Worm (Caenorhabditis elegans) whole organism, L2 larva: ENCODE results near the gene inx-2.

ENCODE experiments used
- C34F6.9 ChIP-seq: fragments of 150-350 bp; optimal IDR thresholded peaks from 2 replicates; lab custom pipeline; 2014; ENCODE audit warnings: missing biosample characterization, missing genetic modification characterization
- F13H6.1 ChIP-seq: sonication (generic microtip); optimal IDR thresholded peaks from 2 replicates; lab custom pipeline; 2016; ENCODE audit warnings: missing genetic modification characterization, missing compliant biosample characterization
- R02D3.7 ChIP-seq: fragments of 150-350 bp; optimal IDR thresholded peaks from 2 replicates; lab custom pipeline; 2014; ENCODE audit warnings: missing biosample characterization, missing genetic modification characterization
- Y55F3AM.14 ChIP-seq: fragments of 200-800 bp; sonication (Bioruptor generic); optimal IDR thresholded peaks from 2 replicates; lab custom pipeline; 2018; ENCODE audit warnings: mild to moderate bottlenecking, missing genetic modification characterization, missing compliant biosample characterization
- alr-1 ChIP-seq: fragments of 150-350 bp; optimal IDR thresholded peaks from 2 replicates; lab custom pipeline; 2014; ENCODE audit warnings: missing biosample characterization, missing genetic modification characterization
- ama-1 ChIP-seq: fragments of 150-350 bp; optimal IDR thresholded peaks from 2 replicates; lab custom pipeline; 2018; ENCODE audit warnings: inconsistent platforms
- blmp-1 ChIP-seq: sonication (generic microtip); optimal IDR thresholded peaks from 2 replicates; lab custom pipeline; 2017; ENCODE audit warnings: missing genetic modification characterization, mild to moderate bottlenecking, missing compliant biosample characterization, antibody characterized with exemption, moderate library complexity; ENCODE audit not compliant: insufficient read depth
- ceh-82 ChIP-seq: fragments of 150-350 bp; optimal IDR thresholded peaks from 2 replicates; lab custom pipeline; 2014; ENCODE audit warnings: missing biosample characterization, missing genetic modification characterization
- crh-2 ChIP-seq: sonication (generic microtip); optimal IDR thresholded peaks from 2 replicates; lab custom pipeline; 2017; ENCODE audit warnings: missing biosample characterization, missing genetic modification characterization
- dmd-4 ChIP-seq: sonication (generic microtip); optimal IDR thresholded peaks from 2 replicates; lab custom pipeline; 2017; ENCODE audit warnings: missing biosample characterization, missing genetic modification characterization
- egl-27 ChIP-seq: sonication (generic microtip); optimal IDR thresholded peaks from 3 replicates; lab custom pipeline; 2017; ENCODE audit warnings: missing biosample characterization, missing genetic modification reagents, missing genetic modification characterization
- elt-1 ChIP-seq: fragments of 150-350 bp; optimal IDR thresholded peaks from 2 replicates; lab custom pipeline; 2014; ENCODE audit warnings: missing biosample characterization, missing genetic modification characterization
- elt-3 ChIP-seq: sonication (generic microtip); optimal IDR thresholded peaks from 2 replicates; lab custom pipeline; 2017; ENCODE audit warnings: missing biosample characterization, missing genetic modification characterization
- fos-1 ChIP-seq: fragments of 150-350 bp; optimal IDR thresholded peaks from 2 replicates; lab custom pipeline; 2014; ENCODE audit warnings: missing biosample characterization, missing genetic modification characterization
- lin-11 ChIP-seq: fragments of 150-350 bp; sonication (generic microtip); optimal IDR thresholded peaks from 2 replicates; lab custom pipeline; 2014; ENCODE audit warnings: missing biosample characterization, missing genetic modification characterization, inconsistent platforms, mixed read lengths
- lin-13 ChIP-seq: fragments of 150-350 bp; optimal IDR thresholded peaks from 2 replicates; lab custom pipeline; 2014; ENCODE audit warnings: missing biosample characterization, missing genetic modification reagents, missing genetic modification characterization
- lin-39 ChIP-seq: fragments of 150-350 bp; optimal IDR thresholded peaks from 2 replicates; lab custom pipeline; 2014; ENCODE audit warnings: missing biosample characterization, missing genetic modification reagents, missing genetic modification characterization
- lsy-2 ChIP-seq, 2 experiments: fragments of 150-350 bp in 1 of 2; sonication (generic microtip) in 1 of 2; optimal IDR thresholded peaks; 2 replicates each; lab custom pipeline; 2014 to 2017; ENCODE audit warnings: missing biosample characterization in 2 of 2, missing genetic modification characterization in 2 of 2
- mab-5 ChIP-seq: fragments of 150-350 bp; optimal IDR thresholded peaks from 2 replicates; lab custom pipeline; 2014; ENCODE audit warnings: missing biosample characterization, missing genetic modification characterization
- mbf-1 ChIP-seq: sonication (generic microtip); optimal IDR thresholded peaks from 2 replicates; lab custom pipeline; 2017; ENCODE audit warnings: missing biosample characterization, missing genetic modification characterization
- mdl-1 ChIP-seq, 2 experiments: fragments of 150-350 bp in 1 of 2; sonication (generic microtip) in 1 of 2; optimal IDR thresholded peaks; 2 replicates each; lab custom pipeline; 2017; ENCODE audit warnings: missing biosample characterization in 2 of 2, missing genetic modification characterization in 2 of 2
- nhr-10 ChIP-seq: sonication (generic microtip); optimal IDR thresholded peaks from 2 replicates; lab custom pipeline; 2017; ENCODE audit warnings: missing biosample characterization, missing genetic modification characterization
- nhr-11 ChIP-seq: fragments of 150-350 bp; optimal IDR thresholded peaks from 2 replicates; lab custom pipeline; 2014; ENCODE audit warnings: missing biosample characterization, missing genetic modification characterization
- nhr-12 ChIP-seq: fragments of 150-350 bp; optimal IDR thresholded peaks from 2 replicates; lab custom pipeline; 2014; ENCODE audit warnings: missing biosample characterization, missing genetic modification characterization
- nhr-129 ChIP-seq: fragments of 150-350 bp; optimal IDR thresholded peaks from 2 replicates; lab custom pipeline; 2014; ENCODE audit warnings: missing biosample characterization, missing genetic modification characterization
- nhr-21 ChIP-seq: fragments of 150-350 bp; optimal IDR thresholded peaks from 2 replicates; lab custom pipeline; 2014; ENCODE audit warnings: missing biosample characterization, missing genetic modification characterization
- nhr-23 ChIP-seq: fragments of 150-350 bp; optimal IDR thresholded peaks from 2 replicates; lab custom pipeline; 2014; ENCODE audit warnings: missing biosample characterization, missing genetic modification reagents, missing genetic modification characterization
- nhr-237 ChIP-seq: fragments of 150-350 bp; optimal IDR thresholded peaks from 2 replicates; lab custom pipeline; 2014; ENCODE audit warnings: missing biosample characterization, missing genetic modification characterization
- nhr-25 ChIP-seq: fragments of 150-350 bp; sonication (generic microtip); optimal IDR thresholded peaks from 3 replicates; lab custom pipeline; 2014; ENCODE audit warnings: missing biosample characterization, missing genetic modification characterization
- nhr-6 ChIP-seq: fragments of 150-350 bp; optimal IDR thresholded peaks from 2 replicates; lab custom pipeline; 2014; ENCODE audit warnings: missing biosample characterization, missing genetic modification characterization
- nhr-77 ChIP-seq: fragments of 150-350 bp; optimal IDR thresholded peaks from 2 replicates; lab custom pipeline; 2014; ENCODE audit warnings: missing biosample characterization, missing genetic modification characterization
- peb-1 ChIP-seq: fragments of 150-350 bp; optimal IDR thresholded peaks from 2 replicates; lab custom pipeline; 2014; ENCODE audit warnings: missing biosample characterization, missing genetic modification characterization
- sem-4 ChIP-seq: fragments of 150-350 bp; optimal IDR thresholded peaks from 2 replicates; lab custom pipeline; 2014; ENCODE audit warnings: missing biosample characterization, missing genetic modification reagents, missing genetic modification characterization
- skn-1 ChIP-seq: sonication (generic microtip); optimal IDR thresholded peaks from 2 replicates; lab custom pipeline; 2017; ENCODE audit warnings: missing biosample characterization, missing genetic modification characterization
- sma-3 ChIP-seq: sonication (generic microtip); optimal IDR thresholded peaks from 2 replicates; lab custom pipeline; 2016; ENCODE audit warnings: missing genetic modification reagents, missing genetic modification characterization, missing compliant biosample characterization
- sma-9 ChIP-seq, 2 experiments: fragments of 150-350 bp in 1 of 2; sonication (generic microtip) in 1 of 2; optimal IDR thresholded peaks; 2 replicates each; lab custom pipeline; 2014 to 2016; ENCODE audit warnings: missing genetic modification characterization in 2 of 2, mild to moderate bottlenecking in 1 of 2, missing biosample characterization in 1 of 2, missing compliant biosample characterization in 1 of 2, missing genetic modification reagents in 1 of 2, moderate library complexity in 1 of 2
- unc-39 ChIP-seq: fragments of 150-350 bp; optimal IDR thresholded peaks from 2 replicates; lab custom pipeline; 2014; ENCODE audit warnings: missing biosample characterization, missing genetic modification characterization
- unc-55 ChIP-seq: fragments of 150-350 bp; sonication (generic microtip); optimal IDR thresholded peaks from 3 replicates; lab custom pipeline; 2014; ENCODE audit warnings: missing biosample characterization, missing genetic modification reagents, missing genetic modification characterization
- unc-62 ChIP-seq: fragments of 150-350 bp; optimal IDR thresholded peaks from 2 replicates; lab custom pipeline; 2014; ENCODE audit warnings: missing biosample characterization, missing genetic modification reagents, missing genetic modification characterization
- zag-1 ChIP-seq: fragments of 150-350 bp; optimal IDR thresholded peaks from 2 replicates; lab custom pipeline; 2014; ENCODE audit warnings: missing biosample characterization, missing genetic modification characterization
- ztf-1 ChIP-seq: fragments of 200-800 bp; sonication (Bioruptor generic); conservative IDR thresholded peaks from 2 replicates; pipeline ENCODE4 v1.3.6; 2022; ENCODE audit warnings: missing genetic modification characterization, missing compliant biosample characterization
- ztf-11 ChIP-seq: sonication (generic microtip); optimal IDR thresholded peaks from 2 replicates; lab custom pipeline; 2017; ENCODE audit warnings: missing biosample characterization, missing genetic modification characterization
- ztf-4 ChIP-seq: fragments of 150-350 bp; optimal IDR thresholded peaks from 2 replicates; lab custom pipeline; 2014; ENCODE audit warnings: missing biosample characterization, missing genetic modification characterization

inx-2 gene

ce11 chrX:11268970-11269369, 27.6 kb downstream of the inx-2 start, which contains the start of gene C03A3.3:
Gene C03A3.3, minus strand, starts transcription at chrX:11269070.
- TF ChIP-seq unc-55 (GFP tag; lab: Kevin White, UChicago) (peak; percentile 31), crh-2 (tag; lab: Kevin White, UChicago) (no peak)
- TF ChIP-seq, all 48 proteins: peak for 1

ce11 chrX:11266711-11267110, 29.8 kb downstream of the inx-2 start, which contains the start of gene C03A3.9:
Gene C03A3.9, plus strand, starts transcription at chrX:11267011.
- TF ChIP-seq peb-1 (no peak), nhr-77 (tag; lab: Kevin White, UChicago) (no peak), lin-11 (no peak), crh-2 (tag; lab: Kevin White, UChicago) (no peak), unc-55 (GFP tag; lab: Kevin White, UChicago) (no peak), lsy-2 (tag; optimal IDR thresholded peaks at IDR 0.05; lab: Kevin White, UChicago) (no peak), nhr-12 (no peak), lin-39 (tag; lab: Kevin White, UChicago) (no peak), sma-3 (GFP tag; lab: Kevin White, UChicago) (no peak), elt-1 (tag; lab: Kevin White, UChicago) (no peak), nhr-237 (tag; lab: Kevin White, UChicago) (no peak), zag-1 (no peak), ztf-4 (tag; lab: Kevin White, UChicago) (no peak), nhr-25 (tag; lab: Kevin White, UChicago) (no peak), nhr-23 (tag; lab: Kevin White, UChicago) (no peak), mbf-1 (tag; lab: Kevin White, UChicago) (no peak), sma-9 (GFP tag; optimal IDR thresholded peaks at IDR 0.05; lab: Kevin White, UChicago) (no peak), sma-9 (tag; optimal IDR thresholded peaks at IDR 0.05; lab: Kevin White, UChicago) (no peak), fos-1 (tag; lab: Kevin White, UChicago) (no peak)

ce11 chrX:11264715-11265114, 31.8 kb downstream of the inx-2 start:
- TF ChIP-seq crh-2 (tag; lab: Kevin White, UChicago) (no peak), Y55F3AM.14 (GFP tag; lab: Kevin White, UChicago) (no peak), unc-39 (tag; lab: Kevin White, UChicago) (no peak), fos-1 (tag; lab: Kevin White, UChicago) (peak; percentile 93)
- TF ChIP-seq, all 48 proteins: peak for 1

ce11 chrX:11262319-11263074, 34.0 kb downstream of the inx-2 start, which contains the start of gene C03A3.2:
Gene C03A3.2, plus strand, starts transcription at chrX:11262848.
- peak; percentile 49 for TF ChIP-seq sem-4 (tag; lab: Kevin White, UChicago)
- peak; percentile 67 for TF ChIP-seq lin-13 (GFP tag; lab: Kevin White, UChicago)
- TF ChIP-seq elt-3 (tag; lab: Kevin White, UChicago) = no peak
- TF ChIP-seq lin-39 (tag; lab: Kevin White, UChicago) = no peak
- TF ChIP-seq egl-27 (tag; lab: Kevin White, UChicago) = peak; percentile 35
- no peak for TF ChIP-seq peb-1
- TF ChIP-seq mdl-1 (tag; optimal IDR thresholded peaks at IDR 0.05; lab: Kevin White, UChicago) = peak in 1 of 2 experiments; percentile 62
- TF ChIP-seq ztf-1 (GFP tag; lab: Robert Waterston, UW) = no peak
- TF ChIP-seq fos-1 (tag; lab: Kevin White, UChicago) = peak; percentile 58
- TF ChIP-seq skn-1 = no peak
- TF ChIP-seq ama-1 (lab: Kevin White, UChicago) = no peak
- TF ChIP-seq nhr-6 = peak; percentile 24
- TF ChIP-seq C34F6.9 = peak; percentile 86
- no peak for TF ChIP-seq ztf-11 (tag; lab: Kevin White, UChicago)
- no peak for TF ChIP-seq ceh-82 (tag; lab: Kevin White, UChicago)
- no peak for TF ChIP-seq unc-39 (tag; lab: Kevin White, UChicago)
- TF ChIP-seq nhr-129 (tag; lab: Kevin White, UChicago) = peak; percentile 88
- no peak for TF ChIP-seq R02D3.7 (tag; lab: Kevin White, UChicago)
- TF ChIP-seq nhr-12 = no peak
- no peak for TF ChIP-seq unc-62 (GFP tag; lab: Kevin White, UChicago)
- TF ChIP-seq mab-5 (tag; lab: Kevin White, UChicago) = peak; percentile 63
- TF ChIP-seq nhr-10 (tag; lab: Kevin White, UChicago) = no peak
- no peak for TF ChIP-seq nhr-23 (tag; lab: Kevin White, UChicago)
- peak; percentile 73 for TF ChIP-seq F13H6.1
- no peak for TF ChIP-seq dmd-4 (tag; lab: Kevin White, UChicago)
- no peak for TF ChIP-seq nhr-21 (tag; lab: Kevin White, UChicago)
- no peak for TF ChIP-seq nhr-237 (tag; lab: Kevin White, UChicago)
- peak; percentile 87 for TF ChIP-seq crh-2 (tag; lab: Kevin White, UChicago)
- TF ChIP-seq sma-3 (GFP tag; lab: Kevin White, UChicago) = no peak
- no peak for TF ChIP-seq nhr-77 (tag; lab: Kevin White, UChicago)
- peak; percentile 80 for TF ChIP-seq lin-11
- peak; percentile 58 for TF ChIP-seq blmp-1 (tag; lab: Kevin White, UChicago)
- peak; percentile 82 for TF ChIP-seq unc-55 (GFP tag; lab: Kevin White, UChicago)
- TF ChIP-seq ztf-4 (tag; lab: Kevin White, UChicago) = no peak
- TF ChIP-seq mbf-1 (tag; lab: Kevin White, UChicago) = no peak
- TF ChIP-seq alr-1 = no peak
- no peak for TF ChIP-seq Y55F3AM.14 (GFP tag; lab: Kevin White, UChicago)
- TF ChIP-seq nhr-11 (tag; lab: Kevin White, UChicago) = no peak
- no peak for TF ChIP-seq elt-1 (tag; lab: Kevin White, UChicago)
